Worm (Caenorhabditis elegans) whole organism, L4 larva: ENCODE results near the gene B0244.17.

Experiments
- D1046.2 ChIP-seq: fragments of 200-800 bp; sonication (Bioruptor generic); IDR thresholded peaks from 2 replicates; pipeline ENCODE4 v1.3.6; 2022; ENCODE audit warnings: missing genetic modification characterization, missing compliant biosample characterization
- F10B5.3 ChIP-seq: sonication (generic microtip); optimal IDR thresholded peaks from 2 replicates; lab custom pipeline; 2016; ENCODE audit warnings: mild to moderate bottlenecking, missing genetic modification characterization, missing compliant biosample characterization
- F49E8.2 ChIP-seq: sonication (generic microtip); optimal IDR thresholded peaks from 2 replicates; lab custom pipeline; 2016; ENCODE audit warnings: missing compliant biosample characterization, mild to moderate bottlenecking, missing genetic modification characterization, borderline replicate concordance
- T26A8.4 ChIP-seq: fragments of 200-800 bp; sonication (Bioruptor generic); IDR thresholded peaks from 2 replicates; pipeline ENCODE4 v1.3.6; 2022; ENCODE audit warnings: missing genetic modification characterization, missing compliant biosample characterization
- Y5F2A.4 ChIP-seq: fragments of 200-800 bp; sonication (Bioruptor generic); optimal IDR thresholded peaks from 2 replicates; lab custom pipeline; 2018; ENCODE audit warnings: mild to moderate bottlenecking, missing genetic modification characterization, missing compliant biosample characterization
- ZK546.5 ChIP-seq, 2 experiments: sonication (generic microtip); optimal IDR thresholded peaks; 2 replicates each; lab custom pipeline; 2017; ENCODE audit warnings: missing biosample characterization in 2 of 2, missing genetic modification characterization in 2 of 2
- arid-1 ChIP-seq: fragments of 200-800 bp; sonication (Bioruptor generic); conservative IDR thresholded peaks from 2 replicates; pipeline ENCODE4 v1.3.6; 2022; ENCODE audit warnings: missing genetic modification reagents, missing genetic modification characterization, missing compliant biosample characterization
- ceh-28 ChIP-seq: fragments of 150-350 bp; optimal IDR thresholded peaks from 2 replicates; lab custom pipeline; 2014; ENCODE audit warnings: missing biosample characterization, missing genetic modification reagents, missing genetic modification characterization
- ceh-44 ChIP-seq: fragments of 200-800 bp; sonication (Bioruptor generic); IDR thresholded peaks from 2 replicates; pipeline ENCODE4 v1.3.6; 2022; ENCODE audit warnings: missing genetic modification reagents, missing genetic modification characterization, missing compliant biosample characterization
- ctbp-1 ChIP-seq: fragments of 200-800 bp; sonication (Bioruptor generic); IDR thresholded peaks from 2 replicates; pipeline ENCODE4 v1.3.6; 2022; ENCODE audit warnings: missing genetic modification reagents, missing genetic modification characterization, missing compliant biosample characterization
- dmd-8 ChIP-seq: fragments of 200-800 bp; sonication (Bioruptor generic); IDR thresholded peaks from 2 replicates; pipeline ENCODE4 v1.3.6; 2022; ENCODE audit warnings: missing genetic modification characterization, missing compliant biosample characterization
- dmd-9 ChIP-seq: fragments of 200-800 bp; sonication (Bioruptor generic); IDR thresholded peaks from 2 replicates; pipeline ENCODE4 v1.3.6; 2022; ENCODE audit warnings: missing genetic modification reagents, missing genetic modification characterization, missing compliant biosample characterization
- dpl-1 ChIP-seq: fragments of 150-350 bp; optimal IDR thresholded peaks from 2 replicates; lab custom pipeline; 2014; ENCODE audit warnings: missing biosample characterization, missing genetic modification reagents, missing genetic modification characterization
- duxl-1 ChIP-seq: sonication (generic microtip); optimal IDR thresholded peaks from 2 replicates; lab custom pipeline; 2016; ENCODE audit warnings: mild to moderate bottlenecking, missing genetic modification characterization, moderate library complexity, missing compliant biosample characterization; ENCODE audit not compliant: poor library complexity
- dve-1 ChIP-seq: sonication (generic microtip); optimal IDR thresholded peaks from 2 replicates; lab custom pipeline; 2017; ENCODE audit warnings: antibody characterized with exemption, mild to moderate bottlenecking, missing genetic modification characterization, missing compliant biosample characterization; ENCODE audit not compliant: insufficient read depth
- egl-43 ChIP-seq: fragments of 200-800 bp; sonication (Bioruptor generic); IDR thresholded peaks from 2 replicates; pipeline ENCODE4 v1.3.6; 2022; ENCODE audit warnings: missing genetic modification reagents, missing genetic modification characterization, missing compliant biosample characterization
- fkh-10 ChIP-seq: fragments of 150-350 bp; optimal IDR thresholded peaks from 2 replicates; lab custom pipeline; 2014; ENCODE audit warnings: missing biosample characterization, missing genetic modification reagents, missing genetic modification characterization
- gei-8 ChIP-seq: fragments of 200-800 bp; sonication (Bioruptor generic); optimal IDR thresholded peaks from 2 replicates; lab custom pipeline; 2018; ENCODE audit warnings: mild to moderate bottlenecking, missing genetic modification characterization, missing compliant biosample characterization
- hmg-1.1 ChIP-seq: fragments of 200-800 bp; sonication (Bioruptor generic); IDR thresholded peaks from 2 replicates; pipeline ENCODE4 v1.3.6; 2022; ENCODE audit warnings: missing genetic modification reagents, missing genetic modification characterization, missing compliant biosample characterization
- jun-1 ChIP-seq: fragments of 150-350 bp; optimal IDR thresholded peaks from 2 replicates; lab custom pipeline; 2014; ENCODE audit warnings: missing biosample characterization, missing genetic modification reagents, missing genetic modification characterization
- lin-29 ChIP-seq: fragments of 200-800 bp; sonication (Bioruptor generic); IDR thresholded peaks from 2 replicates; pipeline ENCODE4 v1.3.6; 2022; ENCODE audit warnings: missing genetic modification reagents, missing genetic modification characterization, missing compliant biosample characterization
- lin-39 ChIP-seq: fragments of 150-350 bp; optimal IDR thresholded peaks from 2 replicates; lab custom pipeline; 2014; ENCODE audit warnings: missing biosample characterization, missing genetic modification reagents, missing genetic modification characterization
- lir-3 ChIP-seq: sonication (generic microtip); optimal IDR thresholded peaks from 2 replicates; lab custom pipeline; 2016; ENCODE audit warnings: mild to moderate bottlenecking, missing genetic modification characterization, missing compliant biosample characterization
- lsy-2 ChIP-seq, 2 experiments: fragments of 150-350 bp in 1 of 2; sonication (generic microtip) in 1 of 2; optimal IDR thresholded peaks; 2 replicates each; lab custom pipeline; 2014 to 2017; ENCODE audit warnings: missing biosample characterization in 2 of 2, missing genetic modification characterization in 2 of 2
- madf-5 ChIP-seq, 2 experiments: fragments of 200-800 bp; sonication (Bioruptor generic); IDR thresholded peaks; 2 replicates each; pipeline ENCODE4 v1.3.6; 2022; ENCODE audit warnings: missing compliant biosample characterization in 2 of 2, missing genetic modification characterization in 2 of 2
- madf-9 ChIP-seq: fragments of 200-800 bp; sonication (Bioruptor generic); conservative IDR thresholded peaks from 2 replicates; pipeline ENCODE4 v1.3.6; 2022; ENCODE audit warnings: missing genetic modification reagents, missing genetic modification characterization, missing compliant biosample characterization
- mep-1 ChIP-seq: fragments of 150-350 bp; sonication (generic microtip); optimal IDR thresholded peaks from 3 replicates; lab custom pipeline; 2014; ENCODE audit warnings: missing biosample characterization, missing genetic modification characterization
- mes-2 ChIP-seq: sonication (generic microtip); optimal IDR thresholded peaks from 2 replicates; lab custom pipeline; 2016; ENCODE audit warnings: missing genotype, mild to moderate bottlenecking, missing genetic modification characterization, missing compliant biosample characterization; ENCODE audit not compliant: poor library complexity, severe bottlenecking
- mxl-2 ChIP-seq: fragments of 200-800 bp; sonication (Bioruptor generic); conservative IDR thresholded peaks from 2 replicates; pipeline ENCODE4 v1.3.6; 2022; ENCODE audit warnings: missing genetic modification reagents, missing genetic modification characterization, missing compliant biosample characterization
- mxl-3 ChIP-seq: fragments of 200-800 bp; sonication (Bioruptor generic); optimal IDR thresholded peaks from 2 replicates; lab custom pipeline; 2018; ENCODE audit warnings: mild to moderate bottlenecking, missing genetic modification characterization, missing compliant biosample characterization
- nhr-102 ChIP-seq: sonication (generic microtip); optimal IDR thresholded peaks from 2 replicates; lab custom pipeline; 2016; ENCODE audit warnings: mild to moderate bottlenecking, missing genetic modification characterization, moderate library complexity, missing compliant biosample characterization
- nhr-11 ChIP-seq: fragments of 150-350 bp; optimal IDR thresholded peaks from 2 replicates; lab custom pipeline; 2014; ENCODE audit warnings: missing biosample characterization, missing genetic modification characterization
- nhr-41 ChIP-seq: fragments of 200-800 bp; sonication (Bioruptor generic); IDR thresholded peaks from 2 replicates; pipeline ENCODE4 v1.3.6; 2022; ENCODE audit warnings: missing genetic modification reagents, missing genetic modification characterization, missing compliant biosample characterization
- nhr-6 ChIP-seq: fragments of 150-350 bp; optimal IDR thresholded peaks from 2 replicates; lab custom pipeline; 2014; ENCODE audit warnings: missing biosample characterization, missing genetic modification characterization
- nhr-77 ChIP-seq: fragments of 150-350 bp; optimal IDR thresholded peaks from 2 replicates; lab custom pipeline; 2014; ENCODE audit warnings: missing biosample characterization, missing genetic modification characterization
- pha-4 ChIP-seq, 2 experiments: fragments of 150-350 bp in 1 of 2; fragments of 200-800 bp in 1 of 2; sonication (Bioruptor generic) in 1 of 2; IDR thresholded peaks in 1 of 2; optimal IDR thresholded peaks in 1 of 2; 2 replicates each; pipeline versions ENCODE4 v1.3.6 to Lab custom; 2014 to 2022; ENCODE audit warnings: missing genetic modification characterization in 2 of 2, missing genetic modification reagents in 2 of 2, missing biosample characterization in 1 of 2, missing compliant biosample characterization in 1 of 2
- rbr-2 ChIP-seq: sonication (generic microtip); optimal IDR thresholded peaks from 2 replicates; lab custom pipeline; 2016; ENCODE audit warnings: missing genotype, missing genetic modification characterization, missing compliant biosample characterization
- set-16 ChIP-seq: fragments of 200-800 bp; sonication (Bioruptor generic); IDR thresholded peaks from 2 replicates; pipeline ENCODE4 v1.3.6; 2022; ENCODE audit warnings: missing genetic modification reagents, missing genetic modification characterization, missing compliant biosample characterization
- skn-1 ChIP-seq: fragments of 150-350 bp; optimal IDR thresholded peaks from 2 replicates; lab custom pipeline; 2014; ENCODE audit warnings: missing biosample characterization, missing genetic modification characterization
- snpc-1.2 ChIP-seq: fragments of 200-800 bp; sonication (Bioruptor generic); IDR thresholded peaks from 2 replicates; pipeline ENCODE4 v1.3.6; 2022; ENCODE audit warnings: missing genetic modification reagents, missing genetic modification characterization, missing compliant biosample characterization
- tra-1 ChIP-seq: fragments of 200-800 bp; sonication (Bioruptor generic); IDR thresholded peaks from 2 replicates; pipeline ENCODE4 v1.3.6; 2022; ENCODE audit warnings: missing genetic modification reagents, missing genetic modification characterization, missing compliant biosample characterization
- unc-130 ChIP-seq: sonication (generic microtip); optimal IDR thresholded peaks from 2 replicates; lab custom pipeline; 2016; ENCODE audit warnings: missing genetic modification reagents, missing genetic modification characterization, missing compliant biosample characterization
- zfp-2 ChIP-seq: sonication (generic microtip); optimal IDR thresholded peaks from 2 replicates; lab custom pipeline; 2016; ENCODE audit warnings: mild to moderate bottlenecking, missing genetic modification characterization, missing compliant biosample characterization
- zfp-3 ChIP-seq: fragments of 200-800 bp; sonication (Bioruptor generic); conservative IDR thresholded peaks from 2 replicates; pipeline ENCODE4 v1.3.6; 2022; ENCODE audit warnings: missing genetic modification reagents, missing genetic modification characterization, missing compliant biosample characterization
- zip-2 ChIP-seq: fragments of 150-350 bp; optimal IDR thresholded peaks from 2 replicates; lab custom pipeline; 2014; ENCODE audit warnings: missing biosample characterization, missing genetic modification characterization

Gene B0244.17

ce11 chrIII:5761886-5762285 lies 28.9 kb downstream of the B0244.17 start (continued):
- peak; percentile 63 for TF ChIP-seq T26A8.4 (GFP tag; lab: Robert Waterston, UW)
- no peak for TF ChIP-seq lin-29 (GFP tag; lab: Robert Waterston, UW)
- no peak for TF ChIP-seq nhr-6

ce11 chrIII:5763988-5764387 lies 31.0 kb downstream of the B0244.17 start:
- TF ChIP-seq F49E8.2 (tag; lab: Kevin White, UChicago): no peak
- no peak for TF ChIP-seq zip-2 (tag; lab: Kevin White, UChicago)
- no peak for TF ChIP-seq lsy-2 (tag; optimal IDR thresholded peaks at IDR 0.05; lab: Kevin White, UChicago)

ce11 chrIII:5769726-5770235 lies 36.8 kb downstream of the B0244.17 start, which contains the start of gene cutl-23:
Gene cutl-23, plus strand, starts transcription at chrIII:5770185.
- TF ChIP-seq gei-8 (no peak), fkh-10 (GFP tag; lab: Kevin White, UChicago) (no peak), pha-4 (GFP tag; IDR thresholded peaks at IDR 0.05; lab: Robert Waterston, UW) (peak; percentile 83; the same call in 1 of the 2 replicates), pha-4 (tag; optimal IDR thresholded peaks at IDR 0.05; lab: Kevin White, UChicago) (no peak), dve-1 (tag; lab: Kevin White, UChicago) (no peak), lin-39 (tag; lab: Kevin White, UChicago) (no peak), egl-43 (GFP tag; lab: Robert Waterston, UW) (peak; percentile 85), nhr-77 (no peak), duxl-1 (tag; lab: Kevin White, UChicago) (no peak), zfp-2 (tag; lab: Kevin White, UChicago) (no peak), ceh-28 (tag; lab: Kevin White, UChicago) (no peak), madf-5 (GFP tag; IDR thresholded peaks at IDR 0.05; lab: Robert Waterston, UW) (peak in 1 of 2 experiments; percentile 60; a peak in 1 of 4 replicates), tra-1 (GFP tag; lab: Robert Waterston, UW) (no peak), ctbp-1 (GFP tag; lab: Robert Waterston, UW) (peak; percentile 72), D1046.2 (GFP tag; lab: Robert Waterston, UW) (peak; percentile 71; the same call in 1 of the 2 replicates), dmd-8 (GFP tag; lab: Robert Waterston, UW) (peak; percentile 81), dmd-9 (GFP tag; lab: Robert Waterston, UW) (0 out of 2 replicates have a peak, but pooled peaks have one; percentile 41), ZK546.5 (tag; optimal IDR thresholded peaks at IDR 0.05; lab: Kevin White, UChicago) (no peak), mes-2 (peak; percentile 77), rbr-2 (tag; lab: Kevin White, UChicago) (peak; percentile 50), lsy-2 (tag; optimal IDR thresholded peaks at IDR 0.05; lab: Kevin White, UChicago) (no peak), arid-1 (GFP tag; lab: Robert Waterston, UW) (peak; percentile 61; the same call in 1 of the 2 replicates), mxl-2 (GFP tag; lab: Robert Waterston, UW) (no peak), skn-1 (tag; lab: Kevin White, UChicago) (no peak), madf-9 (GFP tag; lab: Robert Waterston, UW) (peak; percentile 68), mxl-3 (peak; percentile 51), ceh-44 (GFP tag; lab: Robert Waterston, UW) (peak; percentile 61; the same call in 1 of the 2 replicates), dpl-1 (no peak), nhr-102 (tag; lab: Kevin White, UChicago) (no peak), jun-1 (tag; lab: Kevin White, UChicago) (no peak), nhr-11 (tag; lab: Kevin White, UChicago) (no peak), zfp-3 (no peak), lir-3 (tag; lab: Kevin White, UChicago) (peak; percentile 69), Y5F2A.4 (GFP tag; lab: Kevin White, UChicago) (peak; percentile 35), F10B5.3 (no peak), snpc-1.2 (GFP tag; lab: Robert Waterston, UW) (peak; percentile 65), nhr-41 (GFP tag; lab: Robert Waterston, UW) (no peak), mep-1 (no peak), hmg-1.1 (GFP tag; lab: Robert Waterston, UW) (peak; percentile 49; the same call in 1 of the 2 replicates), set-16 (GFP tag; lab: Robert Waterston, UW) (no peak), unc-130 (GFP tag; lab: Kevin White, UChicago) (peak; percentile 51)
